Fruit fly (Drosophila melanogaster): ENCODE measurements around the gene CG34327.

CG34327 gene

dm6 chrX:17207865-17208486 lies 15.6 kb downstream of the CG34327 start, which contains the start of gene CG32563:
Gene CG32563 (plus strand): TSS chrX:17208436.
- TF ChIP-seq pan (optimal IDR thresholded peaks at IDR 0.05) = no peak
- no peak for TF ChIP-seq HLH106 (tag; optimal IDR thresholded peaks at IDR 0.05)
- TF ChIP-seq CG32264 (GFP tag; optimal IDR thresholded peaks at IDR 0.05) = no peak
- no peak for TF ChIP-seq Hr78 (GFP tag; optimal IDR thresholded peaks at IDR 0.05)
- no peak for TF ChIP-seq brk (GFP tag; optimal IDR thresholded peaks at IDR 0.05)
- TF ChIP-seq Vsx2 (GFP tag; optimal IDR thresholded peaks at IDR 0.05; ENCODE audit: partially characterized antibody) = no peak
- TF ChIP-seq OdsH (GFP tag; optimal IDR thresholded peaks at IDR 0.05) = no peak
- TF ChIP-seq rgr (GFP tag; optimal IDR thresholded peaks at IDR 0.05) = no peak
- TF ChIP-seq Dif (GFP tag; optimal IDR thresholded peaks at IDR 0.05; ENCODE audit: partially characterized antibody) = no peak
- TF ChIP-seq sage (GFP tag; optimal IDR thresholded peaks at IDR 0.05) = no peak
- no peak for TF ChIP-seq CG9705 (GFP tag; optimal IDR thresholded peaks at IDR 0.05)
- no peak for TF ChIP-seq Mio (GFP tag; optimal IDR thresholded peaks at IDR 0.05)
- no peak for TF ChIP-seq dmrt93B (GFP tag; optimal IDR thresholded peaks at IDR 0.05)
- no peak for TF ChIP-seq N (GFP tag; optimal IDR thresholded peaks at IDR 0.05)
- no peak for TF ChIP-seq Sp1 (GFP tag; optimal IDR thresholded peaks at IDR 0.05)
- no peak for TF ChIP-seq Hr83 (GFP tag; optimal IDR thresholded peaks at IDR 0.05; ENCODE audit: poor library complexity, severe bottlenecking)

- TF ChIP-seq dmrt93B (GFP tag; optimal IDR thresholded peaks at IDR 0.05) (no peak), CG32264 (GFP tag; optimal IDR thresholded peaks at IDR 0.05) (no peak), CrebA (GFP tag; optimal IDR thresholded peaks at IDR 0.05; ENCODE audit: borderline replicate concordance) (no peak), usp (GFP tag; optimal IDR thresholded peaks at IDR 0.05) (no peak), HLH106 (tag; optimal IDR thresholded peaks at IDR 0.05) (no peak), brk (GFP tag; optimal IDR thresholded peaks at IDR 0.05) (no peak), Mio (GFP tag; optimal IDR thresholded peaks at IDR 0.05) (no peak), foxo (GFP tag; optimal IDR thresholded peaks at IDR 0.05) (no peak), dsf (GFP tag; optimal IDR thresholded peaks at IDR 0.05; ENCODE audit: borderline replicate concordance) (no peak), psq (GFP tag; optimal IDR thresholded peaks at IDR 0.05) (no peak), Abd-B (GFP tag; optimal IDR thresholded peaks at IDR 0.05) (no peak)
Observed at dm6 chrX:17206046-17206445, 17.6 kb downstream of the CG34327 start, which contains the start of gene CG32564. Gene CG32564 (plus strand): TSS chrX:17206407.

dm6 chrX:17205028-17205427 lies 18.6 kb downstream of the CG34327 start:
- no peak for TF ChIP-seq dsf (GFP tag; optimal IDR thresholded peaks at IDR 0.05; ENCODE audit: borderline replicate concordance)
- no peak for TF ChIP-seq Hnf4 (GFP tag; optimal IDR thresholded peaks at IDR 0.05)
- TF ChIP-seq sv (GFP tag; optimal IDR thresholded peaks at IDR 0.05) = no peak
- no peak for TF ChIP-seq Rel (GFP tag; optimal IDR thresholded peaks at IDR 0.05)
- TF ChIP-seq Rel (tag; optimal IDR thresholded peaks at IDR 0.05) = no peak
- TF ChIP-seq ey (GFP tag; optimal IDR thresholded peaks at IDR 0.05) = no peak
- no peak for TF ChIP-seq dl (GFP tag; optimal IDR thresholded peaks at IDR 0.05; ENCODE audit: insufficient read depth in 1 of 2, partially characterized antibody in 2 of 2)

dm6 chrX:17202498-17203162 lies 21.0 kb downstream of the CG34327 start, which contains the start of the genes TTLL1A and CG5070:
Gene TTLL1A (minus strand): TSS chrX:17202598.
Gene CG5070 (plus strand): TSS chrX:17203112.
- TF ChIP-seq N (GFP tag; optimal IDR thresholded peaks at IDR 0.05) (no peak), CrebA (GFP tag; optimal IDR thresholded peaks at IDR 0.05; ENCODE audit: borderline replicate concordance) (no peak), rgr (GFP tag; optimal IDR thresholded peaks at IDR 0.05) (no peak), dmrt93B (GFP tag; optimal IDR thresholded peaks at IDR 0.05) (no peak), woc (GFP tag; optimal IDR thresholded peaks at IDR 0.05) (no peak), fru (GFP tag; optimal IDR thresholded peaks at IDR 0.05) (no peak), usp (GFP tag; optimal IDR thresholded peaks at IDR 0.05) (no peak), GATAd (GFP tag; optimal IDR thresholded peaks at IDR 0.05) (no peak), Hnf4 (GFP tag; optimal IDR thresholded peaks at IDR 0.05) (no peak), tai (GFP tag; optimal IDR thresholded peaks at IDR 0.05) (no peak), ey (GFP tag; optimal IDR thresholded peaks at IDR 0.05) (no peak), Mio (GFP tag; optimal IDR thresholded peaks at IDR 0.05) (no peak)

All from whole organism, wandering third instar larva.